Fruit fly (Drosophila melanogaster) whole organism, embryonic: ENCODE measurements around the gene Cyp4g15.

Experiments
- Atf6 ChIP-seq: fragments of 200-800 bp; sonication (Bioruptor generic); IDR thresholded peaks from 2 replicates; pipeline ENCODE4 v1.3.6; 2022; ENCODE audit warnings: missing biosample characterization, missing genetic modification characterization
- Blimp-1 ChIP-seq: fragments of 200-800 bp; sonication (Bioruptor generic); optimal IDR thresholded peaks from 3 replicates; lab custom pipeline; 2018; ENCODE audit warnings: missing biosample characterization, missing genetic modification characterization, mild to moderate bottlenecking, moderate library complexity, missing genetic modification reagents
- BtbVII ChIP-seq: fragments of 200-800 bp; sonication (Bioruptor generic); optimal IDR thresholded peaks from 3 replicates; lab custom pipeline; 2017; ENCODE audit warnings: missing biosample characterization, mild to moderate bottlenecking, missing genetic modification characterization
- CG10543 ChIP-seq: fragments of 200-800 bp; sonication (Bioruptor generic); optimal IDR thresholded peaks from 3 replicates; lab custom pipeline; 2017; ENCODE audit warnings: missing biosample characterization, mild to moderate bottlenecking, missing genetic modification characterization, moderate library complexity
- CG10565 ChIP-seq: fragments of 200-800 bp; sonication (Bioruptor generic); optimal IDR thresholded peaks from 3 replicates; lab custom pipeline; 2016; ENCODE audit warnings: missing biosample characterization, mild to moderate bottlenecking, missing genetic modification characterization
- CG1602 ChIP-seq: fragments of 200-800 bp; sonication (Bioruptor generic); optimal IDR thresholded peaks from 3 replicates; lab custom pipeline; 2016; ENCODE audit warnings: missing biosample characterization, missing genetic modification characterization
- CG1792 ChIP-seq: fragments of 200-800 bp; sonication (Bioruptor generic); optimal IDR thresholded peaks from 2 replicates; lab custom pipeline; 2016; ENCODE audit warnings: missing biosample characterization, missing genetic modification characterization
- CG2129 ChIP-seq: fragments of 200-800 bp; sonication (Bioruptor generic); IDR thresholded peaks from 2 replicates; pipeline ENCODE4 v1.3.6; 2022; ENCODE audit warnings: missing biosample characterization, missing genetic modification characterization; ENCODE audit not compliant: partially characterized antibody
- CG6765 ChIP-seq: fragments of 200-800 bp; sonication (Bioruptor generic); optimal IDR thresholded peaks from 3 replicates; lab custom pipeline; 2017; ENCODE audit warnings: missing biosample characterization, mild to moderate bottlenecking, missing genetic modification characterization
- CG8359 ChIP-seq: fragments of 200-800 bp; sonication (Bioruptor generic); optimal IDR thresholded peaks from 2 replicates; lab custom pipeline; 2017; ENCODE audit warnings: missing biosample characterization, mild to moderate bottlenecking, missing genetic modification characterization, borderline replicate concordance
- CG8765 ChIP-seq: fragments of 200-800 bp; sonication (Bioruptor generic); IDR thresholded peaks from 2 replicates; pipeline ENCODE4 v1.3.6; 2022; ENCODE audit warnings: missing biosample characterization, missing genetic modification characterization
- CG9215 ChIP-seq: fragments of 200-800 bp; sonication (Bioruptor generic); IDR thresholded peaks from 2 replicates; pipeline ENCODE4 v1.3.6; 2022; ENCODE audit warnings: missing biosample characterization, missing genetic modification characterization
- CG9609 ChIP-seq: fragments of 200-800 bp; sonication (Bioruptor generic); optimal IDR thresholded peaks from 3 replicates; lab custom pipeline; 2016; ENCODE audit warnings: missing biosample characterization, missing genetic modification characterization
- CG9817 ChIP-seq: fragments of 200-800 bp; sonication (Bioruptor generic); optimal IDR thresholded peaks from 2 replicates; lab custom pipeline; 2018; ENCODE audit warnings: missing biosample characterization, mild to moderate bottlenecking, missing genetic modification characterization, moderate library complexity
- Chrac-16 ChIP-seq: fragments of 200-800 bp; sonication (Bioruptor generic); optimal IDR thresholded peaks from 3 replicates; lab custom pipeline; 2016; ENCODE audit warnings: missing biosample characterization, missing genetic modification characterization
- Dek ChIP-seq: fragments of 200-800 bp; sonication (Bioruptor generic); optimal IDR thresholded peaks from 3 replicates; lab custom pipeline; 2019; ENCODE audit warnings: missing biosample characterization, mild to moderate bottlenecking, missing genetic modification characterization, moderate library complexity
- Dip2 ChIP-seq: fragments of 200-800 bp; sonication (Bioruptor generic); IDR thresholded peaks from 2 replicates; pipeline ENCODE4 v1.3.6; 2022; ENCODE audit warnings: missing biosample characterization, missing genetic modification characterization
- Gug ChIP-seq: fragments of 200-800 bp; sonication (Bioruptor generic); IDR thresholded peaks from 4 replicates; pipeline ENCODE4 v1.3.6; 2022; ENCODE audit warnings: missing biosample characterization, missing genetic modification characterization
- HHEX ChIP-seq: fragments of 200-800 bp; sonication (Bioruptor generic); optimal IDR thresholded peaks from 3 replicates; lab custom pipeline; 2017; ENCODE audit warnings: missing biosample characterization, mild to moderate bottlenecking, missing genetic modification characterization, missing genetic modification reagents
- Max ChIP-seq: fragments of 200-800 bp; sonication (Bioruptor generic); optimal IDR thresholded peaks from 2 replicates; lab custom pipeline; 2016; ENCODE audit warnings: missing biosample characterization, mild to moderate bottlenecking, missing genetic modification characterization
- Neu2 ChIP-seq: fragments of 200-800 bp; sonication (Bioruptor generic); optimal IDR thresholded peaks from 3 replicates; lab custom pipeline; 2016; ENCODE audit warnings: missing biosample characterization, missing genetic modification characterization, borderline replicate concordance
- Optix ChIP-seq: fragments of 200-800 bp; sonication (Bioruptor generic); IDR thresholded peaks from 3 replicates; pipeline ENCODE4 v1.3.6; 2022; ENCODE audit warnings: missing biosample characterization, missing genetic modification characterization
- Pdp1 ChIP-seq, 2 experiments: fragments of 200-800 bp; sonication (Bioruptor generic); optimal IDR thresholded peaks; 3 replicates each; lab custom pipeline; 2016; ENCODE audit warnings: missing biosample characterization in 2 of 2, missing genetic modification characterization in 2 of 2, mild to moderate bottlenecking in 1 of 2, moderate library complexity in 1 of 2
- Ravus ChIP-seq: fragments of 200-800 bp; sonication (Bioruptor generic); IDR thresholded peaks from 2 replicates; pipeline ENCODE4 v1.3.6; 2022; ENCODE audit warnings: missing biosample characterization, missing genetic modification characterization
- Taf1 ChIP-seq: fragments of 200-800 bp; sonication (Bioruptor generic); IDR thresholded peaks from 2 replicates; pipeline ENCODE4 v1.3.6; 2022; ENCODE audit warnings: missing biosample characterization, missing genetic modification characterization
- Xrp1 ChIP-seq: fragments of 200-800 bp; sonication (Bioruptor generic); IDR thresholded peaks from 2 replicates; pipeline ENCODE4 v1.3.6; 2022; ENCODE audit warnings: missing biosample characterization, missing genetic modification characterization
- ac ChIP-seq: fragments of 200-800 bp; sonication (Bioruptor generic); optimal IDR thresholded peaks from 3 replicates; lab custom pipeline; 2017; ENCODE audit warnings: missing biosample characterization, mild to moderate bottlenecking, missing genetic modification characterization
- aop ChIP-seq: fragments of 200-800 bp; sonication (Bioruptor generic); IDR thresholded peaks from 2 replicates; pipeline ENCODE4 v1.3.6; 2022; ENCODE audit warnings: missing biosample characterization, missing genetic modification characterization
- cad ChIP-seq: fragments of >200 bp; optimal IDR thresholded peaks from 2 replicates; lab custom pipeline; 2017; ENCODE audit warnings: missing biosample characterization, missing genetic modification characterization
- cg ChIP-seq: fragments of 200-800 bp; sonication (Bioruptor generic); optimal IDR thresholded peaks from 3 replicates; lab custom pipeline; 2019; ENCODE audit warnings: missing biosample characterization, mild to moderate bottlenecking, missing genetic modification characterization, moderate library complexity
- da ChIP-seq: fragments of 200-800 bp; sonication (Bioruptor generic); optimal IDR thresholded peaks from 2 replicates; lab custom pipeline; 2016; ENCODE audit warnings: missing biosample characterization, missing genetic modification characterization
- ems ChIP-seq: fragments of 200-800 bp; sonication (Bioruptor generic); optimal IDR thresholded peaks from 3 replicates; lab custom pipeline; 2016; ENCODE audit warnings: missing biosample characterization, missing genetic modification characterization
- fd102C ChIP-seq: fragments of 200-800 bp; sonication (Bioruptor generic); optimal IDR thresholded peaks from 2 replicates; lab custom pipeline; 2018; ENCODE audit warnings: missing biosample characterization, mild to moderate bottlenecking, missing genetic modification characterization, moderate library complexity
- fu2 ChIP-seq: fragments of 200-800 bp; sonication (Bioruptor generic); optimal IDR thresholded peaks from 2 replicates; lab custom pipeline; 2016; ENCODE audit warnings: missing biosample characterization, missing genetic modification characterization
- gsb-n ChIP-seq: fragments of 200-800 bp; sonication (Bioruptor generic); optimal IDR thresholded peaks from 3 replicates; lab custom pipeline; 2018; ENCODE audit warnings: missing biosample characterization, mild to moderate bottlenecking, missing genetic modification characterization
- hbn ChIP-seq: fragments of 200-800 bp; sonication (Bioruptor generic); IDR thresholded peaks from 2 replicates; pipeline ENCODE4 v1.3.6; 2022; ENCODE audit warnings: missing biosample characterization, missing genetic modification characterization; ENCODE audit not compliant: partially characterized antibody
- nmo ChIP-seq: fragments of 200-800 bp; sonication (Bioruptor generic); optimal IDR thresholded peaks from 2 replicates; lab custom pipeline; 2018; ENCODE audit warnings: missing biosample characterization, mild to moderate bottlenecking, missing genetic modification characterization, moderate library complexity
- nom ChIP-seq: fragments of 200-800 bp; sonication (Bioruptor generic); optimal IDR thresholded peaks from 2 replicates; lab custom pipeline; 2017; ENCODE audit warnings: missing biosample characterization, missing genetic modification characterization, mild to moderate bottlenecking, moderate library complexity, missing genetic modification reagents
- peb ChIP-seq: fragments of 200-800 bp; sonication (Bioruptor generic); IDR thresholded peaks from 2 replicates; pipeline ENCODE4 v1.3.6; 2022; ENCODE audit warnings: missing biosample characterization, missing genetic modification characterization
- pho ChIP-seq: fragments of 200-800 bp; sonication (Bioruptor generic); optimal IDR thresholded peaks from 2 replicates; lab custom pipeline; 2016; ENCODE audit warnings: missing biosample characterization, missing genetic modification characterization
- schlank ChIP-seq: fragments of 200-800 bp; sonication (Bioruptor generic); optimal IDR thresholded peaks from 2 replicates; lab custom pipeline; 2018; ENCODE audit warnings: missing biosample characterization, mild to moderate bottlenecking, missing genetic modification characterization
- sens ChIP-seq: fragments of 200-800 bp; sonication (Bioruptor generic); peaks from one replicate; lab custom pipeline; 2016; ENCODE audit warnings: missing biosample characterization, missing genetic modification characterization
- sima ChIP-seq: fragments of 200-800 bp; sonication (Bioruptor generic); optimal IDR thresholded peaks from 2 replicates; lab custom pipeline; 2016; ENCODE audit warnings: missing biosample characterization, missing genetic modification characterization
- ssp ChIP-seq: fragments of 200-800 bp; sonication (Bioruptor generic); IDR thresholded peaks from 2 replicates; pipeline ENCODE4 v1.3.6; 2022; ENCODE audit warnings: missing biosample characterization, missing genetic modification characterization
- tap ChIP-seq: fragments of 200-800 bp; optimal IDR thresholded peaks from 3 replicates; lab custom pipeline; 2019; ENCODE audit warnings: missing biosample characterization, mild to moderate bottlenecking, missing genetic modification characterization, moderate library complexity
- toy ChIP-seq: fragments of 200-800 bp; sonication (Bioruptor generic); IDR thresholded peaks from 2 replicates; pipeline ENCODE4 v1.3.6; 2022; ENCODE audit warnings: missing biosample characterization, missing genetic modification characterization
- twi ChIP-seq: fragments of 200-800 bp; optimal IDR thresholded peaks from 2 replicates; lab custom pipeline; 2019; ENCODE audit warnings: missing biosample characterization, mild to moderate bottlenecking, missing genetic modification characterization, moderate library complexity
- unpg ChIP-seq: fragments of 200-800 bp; sonication (Bioruptor generic); optimal IDR thresholded peaks from 3 replicates; lab custom pipeline; 2018; ENCODE audit warnings: missing biosample characterization, mild to moderate bottlenecking, missing genetic modification characterization, moderate library complexity
- vvl ChIP-seq: fragments of 200-800 bp; sonication (Bioruptor generic); IDR thresholded peaks from 2 replicates; pipeline ENCODE4 v1.3.6; 2022; ENCODE audit warnings: missing biosample characterization, missing genetic modification characterization
- z ChIP-seq: fragments of 200-800 bp; sonication (Bioruptor generic); IDR thresholded peaks from 3 replicates; pipeline ENCODE4 v1.3.6; 2022; ENCODE audit warnings: missing biosample characterization, missing genetic modification characterization

Gene Cyp4g15

dm6 chrX:11452846-11453391 is 23.9 kb upstream of the Cyp4g15 start (continued):
- TF ChIP-seq sima (peak; percentile 43), Xrp1 (peak; percentile 91), unpg (GFP tag; lab: Kevin White, UChicago) (peak; percentile 71), Gug (GFP tag; lab: Robert Waterston, UW) (peak; percentile 80), CG10543 (GFP tag; lab: Kevin White, UChicago) (no peak), BtbVII (GFP tag; lab: Kevin White, UChicago) (peak; percentile 64), da (GFP tag; lab: Kevin White, UChicago) (no peak), Pdp1 (GFP tag; optimal IDR thresholded peaks at IDR 0.05; lab: Kevin White, UChicago) (peak; percentile 76 to 86), Ravus (GFP tag; lab: Robert Waterston, UW) (peak; percentile 45), Blimp-1 (GFP tag; lab: Kevin White, UChicago) (peak; percentile 70), CG2129 (no peak), CG9215 (peak; percentile 65), gsb-n (tag; lab: Kevin White, UChicago) (peak; percentile 66), CG9609 (GFP tag; lab: Kevin White, UChicago) (peak; percentile 55), Neu2 (GFP tag; lab: Kevin White, UChicago) (no peak), CG9817 (tag; lab: Kevin White, UChicago) (peak; percentile 44), CG10565 (GFP tag; lab: Kevin White, UChicago) (no peak), tap (tag; lab: Kevin White, UChicago) (peak; percentile 47), ems (GFP tag; lab: Kevin White, UChicago) (peak; percentile 63), vvl (GFP tag; lab: Robert Waterston, UW) (peak; percentile 95), CG1792 (GFP tag; lab: Kevin White, UChicago) (peak; percentile 45), fu2 (GFP tag; lab: Kevin White, UChicago) (peak; percentile 36), CG1602 (GFP tag; lab: Kevin White, UChicago) (peak; percentile 46), Optix (GFP tag; lab: Robert Waterston, UW) (peak; percentile 79), Dip2 (GFP tag; lab: Robert Waterston, UW) (no peak), peb (GFP tag; lab: Robert Waterston, UW) (peak; percentile 91), CG8765 (GFP tag; lab: Robert Waterston, UW) (peak; percentile 74), nmo (GFP tag; lab: Kevin White, UChicago) (peak; percentile 82), cad (GFP tag; lab: Kevin White, UChicago) (no peak), hbn (no peak), HHEX (GFP tag; lab: Kevin White, UChicago) (peak; percentile 73), aop (GFP tag; lab: Robert Waterston, UW) (peak; percentile 36; the same call in 1 of the 2 replicates), CG6765 (peak; percentile 18), twi (tag; lab: Kevin White, UChicago) (no peak), cg (GFP tag; lab: Kevin White, UChicago) (no peak), Taf1 (GFP tag; lab: Robert Waterston, UW) (peak; percentile 75), fd102C (GFP tag; lab: Kevin White, UChicago) (peak; percentile 20), Atf6 (peak; percentile 83), z (0 out of 3 replicates have a peak, but pooled peaks have one; percentile 40), pho (GFP tag; lab: Kevin White, UChicago) (peak; percentile 55), Max (GFP tag; lab: Kevin White, UChicago) (no peak), Dek (tag; lab: Kevin White, UChicago) (peak; percentile 37), schlank (tag; lab: Kevin White, UChicago) (peak; percentile 59), ssp (GFP tag; lab: Robert Waterston, UW) (peak; percentile 57), Chrac-16 (peak; percentile 68), toy (GFP tag; lab: Robert Waterston, UW) (0 out of 2 replicates have a peak, but pooled peaks have one; percentile 10), sens (GFP tag; lab: Kevin White, UChicago) (peak; percentile 97), nom (GFP tag; lab: Kevin White, UChicago) (peak; percentile 10), ac (GFP tag; lab: Kevin White, UChicago) (peak; percentile 18), CG8359 (no peak)
